Worm (Caenorhabditis elegans) whole organism, late embryonic: ENCODE data around the gene C26D10.7.

Experiments used
- K02D7.2 ChIP-seq: sonication (generic microtip); optimal IDR thresholded peaks from 2 replicates; lab custom pipeline; 2017; ENCODE audit warnings: mild to moderate bottlenecking, missing genetic modification characterization, missing compliant biosample characterization
- K09A11.1 ChIP-seq: sonication (generic microtip); optimal IDR thresholded peaks from 2 replicates; lab custom pipeline; 2017; ENCODE audit warnings: antibody characterized with exemption, mild to moderate bottlenecking, missing genetic modification characterization, missing compliant biosample characterization; ENCODE audit not compliant: insufficient read depth
- Y22D7AL.16 ChIP-seq: sonication (generic microtip); optimal IDR thresholded peaks from 2 replicates; lab custom pipeline; 2016; ENCODE audit warnings: missing genetic modification characterization, missing compliant biosample characterization
- ahr-1 ChIP-seq: sonication (generic microtip); optimal IDR thresholded peaks from 2 replicates; lab custom pipeline; 2016; ENCODE audit warnings: missing genetic modification characterization, missing compliant biosample characterization
- ama-1 ChIP-seq: fragments of 150-350 bp; optimal IDR thresholded peaks from 2 replicates; lab custom pipeline; 2014
- ceh-2 ChIP-seq: sonication (generic microtip); optimal IDR thresholded peaks from 2 replicates; lab custom pipeline; 2016; ENCODE audit warnings: missing genotype, missing genetic modification characterization, missing compliant biosample characterization
- ceh-22 ChIP-seq: sonication (generic microtip); optimal IDR thresholded peaks from 2 replicates; lab custom pipeline; 2017; ENCODE audit warnings: missing biosample characterization, missing genetic modification characterization
- ceh-24 ChIP-seq: sonication (generic microtip); optimal IDR thresholded peaks from 2 replicates; lab custom pipeline; 2016; ENCODE audit warnings: mild to moderate bottlenecking, missing genetic modification characterization, missing compliant biosample characterization
- ceh-30 ChIP-seq: fragments of 150-350 bp; optimal IDR thresholded peaks from 2 replicates; lab custom pipeline; 2014; ENCODE audit warnings: missing biosample characterization, missing genetic modification characterization
- ceh-31 ChIP-seq: sonication (generic microtip); optimal IDR thresholded peaks from 2 replicates; lab custom pipeline; 2016; ENCODE audit warnings: missing genetic modification characterization, missing compliant biosample characterization
- ceh-45 ChIP-seq: fragments of 200-800 bp; sonication (Bioruptor generic); IDR thresholded peaks from 2 replicates; pipeline ENCODE4 v1.3.6; 2022; ENCODE audit warnings: missing genetic modification reagents, missing genetic modification characterization, missing compliant biosample characterization
- che-1 ChIP-seq: sonication (generic microtip); optimal IDR thresholded peaks from 2 replicates; lab custom pipeline; 2016; ENCODE audit warnings: mild to moderate bottlenecking, missing genetic modification characterization, missing compliant biosample characterization
- dmd-4 ChIP-seq: sonication (generic microtip); optimal IDR thresholded peaks from 2 replicates; lab custom pipeline; 2016; ENCODE audit warnings: borderline replicate concordance, missing genetic modification characterization, missing compliant biosample characterization
- dve-1 ChIP-seq: sonication (generic microtip); optimal IDR thresholded peaks from 2 replicates; lab custom pipeline; 2017; ENCODE audit warnings: antibody characterized with exemption, mild to moderate bottlenecking, missing genetic modification characterization, missing compliant biosample characterization
- elt-2 ChIP-seq: sonication (generic microtip); optimal IDR thresholded peaks from 2 replicates; lab custom pipeline; 2016; ENCODE audit warnings: missing genetic modification reagents, missing genetic modification characterization, missing compliant biosample characterization
- elt-4 ChIP-seq: sonication (generic microtip); optimal IDR thresholded peaks from 2 replicates; lab custom pipeline; 2016; ENCODE audit warnings: missing genetic modification characterization, missing compliant biosample characterization
- eyg-1 ChIP-seq: sonication (generic microtip); optimal IDR thresholded peaks from 2 replicates; lab custom pipeline; 2016; ENCODE audit warnings: missing genotype, missing genetic modification characterization, missing compliant biosample characterization
- fkh-6 ChIP-seq: sonication (generic microtip); optimal IDR thresholded peaks from 2 replicates; lab custom pipeline; 2016; ENCODE audit warnings: missing genetic modification characterization, missing compliant biosample characterization
- hlh-13 ChIP-seq: fragments of 200-800 bp; sonication (Bioruptor generic); optimal IDR thresholded peaks from 2 replicates; lab custom pipeline; 2018; ENCODE audit warnings: mild to moderate bottlenecking, missing genetic modification characterization, missing compliant biosample characterization
- hlh-15 ChIP-seq: sonication (generic microtip); optimal IDR thresholded peaks from 2 replicates; lab custom pipeline; 2016; ENCODE audit warnings: missing genetic modification characterization, missing compliant biosample characterization
- lim-6 ChIP-seq: sonication (generic microtip); optimal IDR thresholded peaks from 2 replicates; lab custom pipeline; 2016; ENCODE audit warnings: missing genetic modification characterization, missing compliant biosample characterization
- madf-2 ChIP-seq: sonication (generic microtip); optimal IDR thresholded peaks from 2 replicates; lab custom pipeline; 2017; ENCODE audit warnings: missing genetic modification characterization, missing compliant biosample characterization
- mec-3 ChIP-seq: sonication (generic microtip); optimal IDR thresholded peaks from 2 replicates; lab custom pipeline; 2016; ENCODE audit warnings: borderline replicate concordance, missing genetic modification characterization, missing compliant biosample characterization
- odd-2 ChIP-seq: sonication (generic microtip); optimal IDR thresholded peaks from 2 replicates; lab custom pipeline; 2017; ENCODE audit warnings: antibody characterized with exemption, mild to moderate bottlenecking, missing genetic modification characterization, missing compliant biosample characterization
- pag-3 ChIP-seq: sonication (generic microtip); optimal IDR thresholded peaks from 2 replicates; lab custom pipeline; 2016; ENCODE audit warnings: missing compliant biosample characterization, missing genetic modification characterization, borderline replicate concordance
- pat-9 ChIP-seq: fragments of 200-800 bp; sonication (Bioruptor generic); optimal IDR thresholded peaks from 2 replicates; lab custom pipeline; 2018; ENCODE audit warnings: mild to moderate bottlenecking, missing genetic modification characterization, moderate library complexity, missing compliant biosample characterization
- pax-1 ChIP-seq: fragments of 150-350 bp; optimal IDR thresholded peaks from 2 replicates; lab custom pipeline; 2014; ENCODE audit warnings: missing biosample characterization, missing genetic modification characterization
- ref-2 ChIP-seq: sonication (generic microtip); optimal IDR thresholded peaks from 2 replicates; lab custom pipeline; 2016; ENCODE audit warnings: missing genetic modification characterization, missing compliant biosample characterization
- rnt-1 ChIP-seq: sonication (generic microtip); optimal IDR thresholded peaks from 2 replicates; lab custom pipeline; 2016; ENCODE audit warnings: missing genetic modification characterization, missing compliant biosample characterization
- sox-2 ChIP-seq: fragments of 200-800 bp; sonication (Bioruptor generic); IDR thresholded peaks from 2 replicates; pipeline ENCODE4 v1.3.6; 2022; ENCODE audit warnings: missing genetic modification reagents, missing genetic modification characterization, missing compliant biosample characterization
- sox-4 ChIP-seq: sonication (generic microtip); optimal IDR thresholded peaks from 2 replicates; lab custom pipeline; 2017; ENCODE audit warnings: mild to moderate bottlenecking, missing genetic modification characterization, inconsistent platforms, missing compliant biosample characterization
- tbx-2 ChIP-seq: sonication (generic microtip); optimal IDR thresholded peaks from 2 replicates; lab custom pipeline; 2016; ENCODE audit warnings: missing genetic modification characterization, missing compliant biosample characterization
- unc-3 ChIP-seq, 2 experiments: fragments of 200-800 bp in 1 of 2; sonication (Bioruptor generic) in 1 of 2; sonication (generic microtip) in 1 of 2; conservative IDR thresholded peaks in 1 of 2; optimal IDR thresholded peaks in 1 of 2; 2 replicates each; pipeline versions ENCODE4 v1.3.6 to Lab custom; 2016 to 2022; ENCODE audit warnings: missing compliant biosample characterization in 2 of 2, missing genetic modification characterization in 2 of 2, missing genetic modification reagents in 1 of 2
- unc-42 ChIP-seq: sonication (generic microtip); optimal IDR thresholded peaks from 2 replicates; lab custom pipeline; 2016; ENCODE audit warnings: missing genotype, missing genetic modification characterization, missing compliant biosample characterization
- zip-5 ChIP-seq: sonication (generic microtip); optimal IDR thresholded peaks from 2 replicates; lab custom pipeline; 2016; ENCODE audit warnings: missing genetic modification characterization, missing compliant biosample characterization
- ztf-16 ChIP-seq: sonication (generic microtip); optimal IDR thresholded peaks from 2 replicates; lab custom pipeline; 2017; ENCODE audit warnings: missing genetic modification characterization, missing compliant biosample characterization

Gene C26D10.7

ce11 chrII:8354233-8354750 lies 20.5 kb downstream of the C26D10.7 start, which contains the start of gene C26D10.6:
Gene C26D10.6, minus strand, starts transcription at chrII:8354700.
- TF ChIP-seq unc-42 (peak; percentile 69), Y22D7AL.16 (no peak), eyg-1 (tag; lab: Kevin White, UChicago) (no peak), dve-1 (no peak), K09A11.1 (tag; lab: Kevin White, UChicago) (no peak), che-1 (tag; lab: Kevin White, UChicago) (no peak), mec-3 (tag; lab: Kevin White, UChicago) (no peak), ztf-16 (no peak)

- TF ChIP-seq madf-2 (tag; lab: Kevin White, UChicago), result no peak
- no peak for TF ChIP-seq ceh-30 (tag; lab: Kevin White, UChicago)
- TF ChIP-seq lim-6, result no peak
- TF ChIP-seq tbx-2 (tag; lab: Kevin White, UChicago), result no peak
- no peak for TF ChIP-seq ceh-31 (tag; lab: Kevin White, UChicago)
- TF ChIP-seq ceh-45, result no peak
- no peak for TF ChIP-seq dmd-4 (tag; lab: Kevin White, UChicago)
- TF ChIP-seq elt-4, result peak; percentile 56
- TF ChIP-seq mec-3 (tag; lab: Kevin White, UChicago), result peak; percentile 14
- peak; percentile 16 for TF ChIP-seq pag-3 (tag; lab: Kevin White, UChicago)
- no peak for TF ChIP-seq hlh-15
- peak; percentile 25 for TF ChIP-seq fkh-6 (tag; lab: Kevin White, UChicago)
- TF ChIP-seq, all 69 proteins: peak for 4
These were observed 24.7 kb downstream of the C26D10.7 start for ce11 chrII:8358466-8358865.

- no peak for TF ChIP-seq hlh-15
- TF ChIP-seq ceh-22 (tag; lab: Kevin White, UChicago), result no peak
- TF ChIP-seq ama-1, result no peak
- no peak for TF ChIP-seq ceh-30 (tag; lab: Kevin White, UChicago)
- TF ChIP-seq ahr-1 (tag; lab: Kevin White, UChicago), result no peak
- TF ChIP-seq sox-2, result no peak
- no peak for TF ChIP-seq mec-3 (tag; lab: Kevin White, UChicago)
- no peak for TF ChIP-seq ceh-2 (tag; lab: Kevin White, UChicago)
- no peak for TF ChIP-seq odd-2 (tag; lab: Kevin White, UChicago)
- no peak for TF ChIP-seq ref-2 (tag; lab: Kevin White, UChicago)
- no peak for TF ChIP-seq ceh-24
These were observed 25.6 kb downstream of the C26D10.7 start, which contains the start of gene col-77 for ce11 chrII:8359350-8359749. Gene col-77, minus strand, starts transcription at chrII:8359381.

- TF ChIP-seq ceh-2 (tag; lab: Kevin White, UChicago), result no peak
These were observed 26.7 kb downstream of the C26D10.7 start, which contains the start of gene M195.2 for ce11 chrII:8360453-8360852. Gene M195.2, plus strand, starts transcription at chrII:8360753.

ce11 chrII:8369059-8369458 lies 35.3 kb downstream of the C26D10.7 start, which contains the start of gene amt-3:
Gene amt-3, minus strand, starts transcription at chrII:8369159.
- TF ChIP-seq pax-1 (tag; lab: Kevin White, UChicago) (no peak), ama-1 (no peak), K02D7.2 (tag; lab: Kevin White, UChicago) (no peak), elt-4 (no peak), pat-9 (no peak), zip-5 (no peak), hlh-13 (GFP tag; lab: Kevin White, UChicago) (no peak), unc-3 (GFP tag; conservative IDR thresholded peaks at IDR 0.05; lab: Robert Waterston, UW) (no peak), unc-3 (tag; optimal IDR thresholded peaks at IDR 0.05; lab: Kevin White, UChicago) (no peak), mec-3 (tag; lab: Kevin White, UChicago) (no peak), rnt-1 (tag; lab: Kevin White, UChicago) (no peak), dve-1 (no peak), lim-6 (no peak), elt-2 (tag; lab: Kevin White, UChicago) (no peak), pag-3 (tag; lab: Kevin White, UChicago) (no peak), sox-4 (tag; lab: Kevin White, UChicago) (no peak)
